Fruit fly (Drosophila melanogaster): Measurements from ENCODE around the gene tal-2A.

Gene tal-2A

dm6 chr3R:13809261-13809660 lies 3.6 kb upstream of the tal-2A start:
- no peak for TF ChIP-seq HLH4C (GFP tag; IDR thresholded peaks at IDR 0.05; ENCODE audit: partially characterized antibody)
- no peak for TF ChIP-seq abd-A (tag; optimal IDR thresholded peaks at IDR 0.05)
- no peak for TF ChIP-seq CG13123 (GFP tag; optimal IDR thresholded peaks at IDR 0.05)
- TF ChIP-seq CG2202 (tag; optimal IDR thresholded peaks at IDR 0.05), result no peak
- no peak for TF ChIP-seq CG18476 (GFP tag; optimal IDR thresholded peaks at IDR 0.05)
- no peak for TF ChIP-seq Lhr (GFP tag; optimal IDR thresholded peaks at IDR 0.05)
- TF ChIP-seq CG3065 (GFP tag; optimal IDR thresholded peaks at IDR 0.05), result no peak
- no peak for TF ChIP-seq CG4328 (GFP tag; optimal IDR thresholded peaks at IDR 0.05)
- no peak for TF ChIP-seq CG9437 (GFP tag; optimal IDR thresholded peaks at IDR 0.05)
- TF ChIP-seq gsb-n (tag; optimal IDR thresholded peaks at IDR 0.05), result no peak
- TF ChIP-seq CG6654 (GFP tag; optimal IDR thresholded peaks at IDR 0.05), result no peak
- TF ChIP-seq twi (tag; optimal IDR thresholded peaks at IDR 0.05), result peak; percentile 76
- TF ChIP-seq CG4424 (GFP tag; optimal IDR thresholded peaks at IDR 0.05), result no peak
- TF ChIP-seq CG15479 (GFP tag; optimal IDR thresholded peaks at IDR 0.05), result peak; percentile 79
- no peak for TF ChIP-seq ewg (GFP tag; optimal IDR thresholded peaks at IDR 0.05)

- TF ChIP-seq wor (GFP tag; IDR thresholded peaks at IDR 0.05) (no peak), hkb (optimal IDR thresholded peaks at IDR 0.05) (no peak), hkb (GFP tag; IDR thresholded peaks at IDR 0.05) (no peak), CG11504 (tag; optimal IDR thresholded peaks at IDR 0.05) (no peak), zfh2 (GFP tag; optimal IDR thresholded peaks at IDR 0.05) (no peak), tup (GFP tag; optimal IDR thresholded peaks at IDR 0.05) (no peak), CG1602 (GFP tag; optimal IDR thresholded peaks at IDR 0.05) (no peak), CG17328 (GFP tag; IDR thresholded peaks at IDR 0.05) (no peak), salm (tag; optimal IDR thresholded peaks at IDR 0.05) (no peak), CG32532 (GFP tag; IDR thresholded peaks at IDR 0.05) (no peak), Oaz (GFP tag; IDR thresholded peaks at IDR 0.05) (no peak), CG13424 (tag; optimal IDR thresholded peaks at IDR 0.05) (no peak), Rfx (GFP tag; IDR thresholded peaks at IDR 0.05) (no peak), CG1024 (GFP tag; IDR thresholded peaks at IDR 0.05) (no peak), PHDP (tag; optimal IDR thresholded peaks at IDR 0.05) (no peak), pzg (GFP tag; optimal IDR thresholded peaks at IDR 0.05) (no peak), ase (GFP tag; IDR thresholded peaks at IDR 0.05) (no peak)
Observed at dm6 chr3R:13810308-13810707, 2.6 kb upstream of the tal-2A start.

dm6 chr3R:13811737-13812136 lies 1.2 kb upstream of the tal-2A start:
- no peak for TF ChIP-seq toy (GFP tag; IDR thresholded peaks at IDR 0.05)
- peak in 1 of 2 experiments; percentile 95 for TF ChIP-seq tll (GFP tag; optimal IDR thresholded peaks at IDR 0.05)
- TF ChIP-seq cad (GFP tag; optimal IDR thresholded peaks at IDR 0.05), result peak; percentile 60
- peak; percentile 94 for TF ChIP-seq zen (tag; optimal IDR thresholded peaks at IDR 0.05)

DNA sequence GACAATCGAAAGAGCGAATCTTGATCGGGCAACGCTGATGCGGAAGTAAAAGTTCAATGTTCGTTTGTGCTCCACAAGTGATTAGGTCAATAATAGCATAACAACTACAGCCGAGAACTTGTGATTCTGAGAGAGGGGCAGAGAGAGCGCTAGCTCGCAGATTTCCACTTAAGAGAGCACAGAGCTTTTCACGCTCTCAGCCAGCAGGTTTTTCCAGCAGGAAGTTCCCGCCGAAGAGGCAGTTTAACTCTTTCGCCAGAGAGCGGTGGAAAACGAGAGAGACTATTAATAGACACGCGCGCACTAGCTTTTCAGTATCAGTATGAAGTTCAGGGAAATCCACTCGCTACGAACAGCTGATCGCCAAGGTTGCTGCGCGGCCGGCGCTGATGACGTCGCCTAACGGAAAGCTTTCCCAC lies 2.1 kb downstream of the tal-2A start:
- TF ChIP-seq yki (optimal IDR thresholded peaks at IDR 0.05) (peak; percentile 76), Pdp1 (GFP tag; optimal IDR thresholded peaks at IDR 0.05) (peak in 1 of 2 experiments; percentile 56), sens (GFP tag) (peak; percentile 29), CG8281 (tag; optimal IDR thresholded peaks at IDR 0.05) (no peak), jigr1 (GFP tag; IDR thresholded peaks at IDR 0.05) (no peak), CG13287 (GFP tag; IDR thresholded peaks at IDR 0.05; ENCODE audit: partially characterized antibody) (peak; percentile 15; the same call in 1 of the 2 replicates), CG12236 (GFP tag; optimal IDR thresholded peaks at IDR 0.05) (no peak), zen2 (GFP tag; IDR thresholded peaks at IDR 0.05; ENCODE audit: partially characterized antibody) (peak; percentile 56; the same call in 2 of the 3 replicates), cas (GFP tag; IDR thresholded peaks at IDR 0.05) (no peak), CG34224 (GFP tag; IDR thresholded peaks at IDR 0.05; ENCODE audit: partially characterized antibody) (peak; percentile 40; the same call in 2 of the 3 replicates), cg (GFP tag; optimal IDR thresholded peaks at IDR 0.05) (peak; percentile 16), lab (GFP tag; optimal IDR thresholded peaks at IDR 0.05) (no peak), gce (GFP tag; IDR thresholded peaks at IDR 0.05) (peak; percentile 25; the same call in 1 of the 3 replicates)

Data from whole organism, embryonic.